Fruit fly (Drosophila melanogaster): ENCODE data around the gene CG4073.

The CG4073 gene

DNA sequence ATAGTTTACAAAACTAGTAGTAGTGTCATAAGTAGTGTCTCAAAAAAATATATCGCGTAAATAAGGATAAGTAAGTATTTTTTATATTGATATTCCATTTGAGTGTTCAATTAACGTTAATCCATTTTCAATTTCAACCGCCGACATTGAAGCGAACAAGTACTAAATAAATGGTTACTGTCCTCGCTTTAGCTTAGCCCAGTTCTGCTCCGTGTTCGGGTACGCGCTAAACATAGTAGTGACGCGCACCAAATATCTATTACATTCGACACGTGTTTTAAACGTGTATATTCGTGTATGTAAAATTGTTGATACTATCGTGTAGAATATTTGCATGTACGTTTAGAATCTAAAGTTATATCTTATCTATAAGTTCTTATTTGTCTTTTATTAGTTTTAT lies 39.5 kb upstream of the CG4073 start:
- TF ChIP-seq CG18619 (GFP tag; optimal IDR thresholded peaks at IDR 0.05) (peak; percentile 25), H15 (GFP tag; IDR thresholded peaks at IDR 0.05) (no peak), ranshi (GFP tag; IDR thresholded peaks at IDR 0.05) (no peak), pros (GFP tag; optimal IDR thresholded peaks at IDR 0.05) (no peak), seq (GFP tag; IDR thresholded peaks at IDR 0.05) (no peak), Mrtf (GFP tag; IDR thresholded peaks at IDR 0.05) (no peak), fd102C (GFP tag; optimal IDR thresholded peaks at IDR 0.05) (no peak), schlank (tag; optimal IDR thresholded peaks at IDR 0.05) (no peak), CG33213 (GFP tag; optimal IDR thresholded peaks at IDR 0.05) (peak; percentile 77), crc (GFP tag; optimal IDR thresholded peaks at IDR 0.05) (no peak), her (GFP tag; optimal IDR thresholded peaks at IDR 0.05) (peak; percentile 53), slp2 (GFP tag; optimal IDR thresholded peaks at IDR 0.05) (no peak), CG7786 (GFP tag; optimal IDR thresholded peaks at IDR 0.05) (peak; percentile 38), trh (GFP tag; optimal IDR thresholded peaks at IDR 0.05) (no peak), CG8089 (GFP tag; optimal IDR thresholded peaks at IDR 0.05) (no peak), CG18011 (GFP tag; optimal IDR thresholded peaks at IDR 0.05) (no peak), hbn (GFP tag; IDR thresholded peaks at IDR 0.05; ENCODE audit: partially characterized antibody) (peak; percentile 74), repo (GFP tag; optimal IDR thresholded peaks at IDR 0.05) (no peak), dpn (GFP tag; optimal IDR thresholded peaks at IDR 0.05) (peak; percentile 27 to 66), CG8290 (GFP tag; optimal IDR thresholded peaks at IDR 0.05) (peak; percentile 72), CG8290 (tag; optimal IDR thresholded peaks at IDR 0.05) (peak in 1 of 2 experiments; percentile 92), grau (tag; optimal IDR thresholded peaks at IDR 0.05) (peak; percentile 35), bab2 (GFP tag; optimal IDR thresholded peaks at IDR 0.05) (no peak), Xbp1 (GFP tag; optimal IDR thresholded peaks at IDR 0.05) (peak; percentile 35), Stat92E (GFP tag; optimal IDR thresholded peaks at IDR 0.05) (peak in 1 of 3 experiments; percentile 41), CG2120 (GFP tag; optimal IDR thresholded peaks at IDR 0.05) (peak; percentile 62), Dref (GFP tag; IDR thresholded peaks at IDR 0.05) (no peak), fd3F (GFP tag; optimal IDR thresholded peaks at IDR 0.05) (no peak), sqz (GFP tag; optimal IDR thresholded peaks at IDR 0.05) (no peak), Blimp-1 (GFP tag; optimal IDR thresholded peaks at IDR 0.05) (peak; percentile 17), NK7.1 (GFP tag; optimal IDR thresholded peaks at IDR 0.05) (no peak), CG32767 (GFP tag; IDR thresholded peaks at IDR 0.05) (no peak), CG9215 (GFP tag; IDR thresholded peaks at IDR 0.05) (no peak), az2 (GFP tag; optimal IDR thresholded peaks at IDR 0.05) (no peak), CG7271 (tag; optimal IDR thresholded peaks at IDR 0.05) (no peak), prd (optimal IDR thresholded peaks at IDR 0.05) (no peak), prd (GFP tag; IDR thresholded peaks at IDR 0.05) (no peak), tx (GFP tag; optimal IDR thresholded peaks at IDR 0.05) (no peak), CG9797 (GFP tag; optimal IDR thresholded peaks at IDR 0.05) (no peak), p53 (GFP tag; optimal IDR thresholded peaks at IDR 0.05) (peak; percentile 58), z (GFP tag; IDR thresholded peaks at IDR 0.05) (no peak), HLHmδ (GFP tag; optimal IDR thresholded peaks at IDR 0.05) (no peak), CG17802 (tag; optimal IDR thresholded peaks at IDR 0.05) (no peak), CG2199 (GFP tag; IDR thresholded peaks at IDR 0.05) (peak; percentile 62; the same call in 2 of the 3 replicates), ewg (GFP tag; optimal IDR thresholded peaks at IDR 0.05) (no peak), pho (GFP tag; optimal IDR thresholded peaks at IDR 0.05) (peak; percentile 62), ftz-f1 (GFP tag; optimal IDR thresholded peaks at IDR 0.05) (peak; percentile 76), Trl (optimal IDR thresholded peaks at IDR 0.05) (no peak), Trl (GFP tag; optimal IDR thresholded peaks at IDR 0.05) (peak; percentile 66), vnd (GFP tag; IDR thresholded peaks at IDR 0.05; ENCODE audit: partially characterized antibody) (peak; percentile 61), CG34224 (GFP tag; IDR thresholded peaks at IDR 0.05; ENCODE audit: partially characterized antibody) (peak; percentile 60; the same call in 2 of the 3 replicates), CG14014 (GFP tag; IDR thresholded peaks at IDR 0.05) (no peak), Awh (GFP tag; IDR thresholded peaks at IDR 0.05) (no peak)
